Worm (Caenorhabditis elegans) whole organism, L4 larva: ENCODE measurements around the gene F59E11.2.

Source experiments
- F10B5.3 ChIP-seq: sonication (generic microtip); optimal IDR thresholded peaks from 2 replicates; lab custom pipeline; 2016; ENCODE audit warnings: mild to moderate bottlenecking, missing genetic modification characterization, missing compliant biosample characterization
- R02D3.7 ChIP-seq: fragments of 150-350 bp; sonication (generic microtip); optimal IDR thresholded peaks from 3 replicates; lab custom pipeline; 2014; ENCODE audit warnings: missing biosample characterization, missing genetic modification characterization
- Y48G9A.11 ChIP-seq: fragments of 200-800 bp; sonication (Bioruptor generic); IDR thresholded peaks from 2 replicates; pipeline ENCODE4 v1.3.6; 2022; ENCODE audit warnings: missing genetic modification reagents, missing genetic modification characterization, missing compliant biosample characterization
- Y5F2A.4 ChIP-seq: fragments of 200-800 bp; sonication (Bioruptor generic); optimal IDR thresholded peaks from 2 replicates; lab custom pipeline; 2018; ENCODE audit warnings: mild to moderate bottlenecking, missing genetic modification characterization, missing compliant biosample characterization
- Y75B8A.6 ChIP-seq: fragments of 200-800 bp; sonication (Bioruptor generic); IDR thresholded peaks from 2 replicates; pipeline ENCODE4 v1.3.6; 2022; ENCODE audit warnings: missing genetic modification reagents, missing genetic modification characterization, missing compliant biosample characterization
- ZK546.5 ChIP-seq, 2 experiments: sonication (generic microtip); optimal IDR thresholded peaks; 2 replicates each; lab custom pipeline; 2017; ENCODE audit warnings: missing biosample characterization in 2 of 2, missing genetic modification characterization in 2 of 2
- aha-1 ChIP-seq: fragments of 150-350 bp; peaks from one replicate; lab custom pipeline; 2014; ENCODE audit warnings: missing biosample characterization, missing genetic modification characterization
- attf-4 ChIP-seq: sonication (generic microtip); optimal IDR thresholded peaks from 3 replicates; lab custom pipeline; 2017; ENCODE audit warnings: missing biosample characterization, missing genetic modification characterization
- ceh-20 ChIP-seq: fragments of 200-800 bp; sonication (Bioruptor generic); IDR thresholded peaks from 2 replicates; pipeline ENCODE4 v1.3.6; 2022; ENCODE audit warnings: missing genetic modification reagents, missing genetic modification characterization, missing compliant biosample characterization
- ceh-82 ChIP-seq: sonication (generic microtip); optimal IDR thresholded peaks from 2 replicates; lab custom pipeline; 2017; ENCODE audit warnings: missing biosample characterization, missing genetic modification characterization
- ces-1 ChIP-seq: fragments of 150-350 bp; sonication (generic microtip); optimal IDR thresholded peaks from 4 replicates; lab custom pipeline; 2014; ENCODE audit warnings: missing biosample characterization, missing genetic modification reagents, missing genetic modification characterization
- dmd-8 ChIP-seq: fragments of 200-800 bp; sonication (Bioruptor generic); IDR thresholded peaks from 2 replicates; pipeline ENCODE4 v1.3.6; 2022; ENCODE audit warnings: missing genetic modification characterization, missing compliant biosample characterization
- dmd-9 ChIP-seq: fragments of 200-800 bp; sonication (Bioruptor generic); IDR thresholded peaks from 2 replicates; pipeline ENCODE4 v1.3.6; 2022; ENCODE audit warnings: missing genetic modification reagents, missing genetic modification characterization, missing compliant biosample characterization
- egl-43 ChIP-seq: fragments of 200-800 bp; sonication (Bioruptor generic); IDR thresholded peaks from 2 replicates; pipeline ENCODE4 v1.3.6; 2022; ENCODE audit warnings: missing genetic modification reagents, missing genetic modification characterization, missing compliant biosample characterization
- gei-8 ChIP-seq: fragments of 200-800 bp; sonication (Bioruptor generic); optimal IDR thresholded peaks from 2 replicates; lab custom pipeline; 2018; ENCODE audit warnings: mild to moderate bottlenecking, missing genetic modification characterization, missing compliant biosample characterization
- hlh-30 ChIP-seq: sonication (generic microtip); optimal IDR thresholded peaks from 2 replicates; lab custom pipeline; 2017; ENCODE audit warnings: antibody characterized with exemption, mild to moderate bottlenecking, missing genetic modification characterization, missing compliant biosample characterization; ENCODE audit not compliant: insufficient read depth
- lin-1 ChIP-seq: fragments of 200-800 bp; sonication (Bioruptor generic); IDR thresholded peaks from 2 replicates; pipeline ENCODE4 v1.3.6; 2022; ENCODE audit warnings: missing genetic modification reagents, missing genetic modification characterization, missing compliant biosample characterization
- lin-29 ChIP-seq: fragments of 200-800 bp; sonication (Bioruptor generic); IDR thresholded peaks from 2 replicates; pipeline ENCODE4 v1.3.6; 2022; ENCODE audit warnings: missing genetic modification reagents, missing genetic modification characterization, missing compliant biosample characterization
- lin-38 ChIP-seq: fragments of 200-800 bp; sonication (Bioruptor generic); IDR thresholded peaks from 2 replicates; pipeline ENCODE4 v1.3.6; 2022; ENCODE audit warnings: missing genetic modification reagents, missing genetic modification characterization, missing compliant biosample characterization
- lin-39 ChIP-seq: fragments of 150-350 bp; optimal IDR thresholded peaks from 2 replicates; lab custom pipeline; 2014; ENCODE audit warnings: missing biosample characterization, missing genetic modification reagents, missing genetic modification characterization
- madf-5 ChIP-seq, 2 experiments: fragments of 200-800 bp; sonication (Bioruptor generic); IDR thresholded peaks; 2 replicates each; pipeline ENCODE4 v1.3.6; 2022; ENCODE audit warnings: missing compliant biosample characterization in 2 of 2, missing genetic modification characterization in 2 of 2
- mdt-29 ChIP-seq: fragments of 200-800 bp; sonication (Bioruptor generic); IDR thresholded peaks from 2 replicates; pipeline ENCODE4 v1.3.6; 2022; ENCODE audit warnings: missing genetic modification reagents, missing genetic modification characterization, missing compliant biosample characterization
- mxl-2 ChIP-seq: fragments of 200-800 bp; sonication (Bioruptor generic); conservative IDR thresholded peaks from 2 replicates; pipeline ENCODE4 v1.3.6; 2022; ENCODE audit warnings: missing genetic modification reagents, missing genetic modification characterization, missing compliant biosample characterization
- nhr-28 ChIP-seq: fragments of 150-350 bp; optimal IDR thresholded peaks from 2 replicates; lab custom pipeline; 2014; ENCODE audit warnings: missing biosample characterization, missing genetic modification characterization
- nhr-41 ChIP-seq: fragments of 200-800 bp; sonication (Bioruptor generic); IDR thresholded peaks from 2 replicates; pipeline ENCODE4 v1.3.6; 2022; ENCODE audit warnings: missing genetic modification reagents, missing genetic modification characterization, missing compliant biosample characterization
- nhr-42 ChIP-seq: fragments of 200-800 bp; sonication (Bioruptor generic); IDR thresholded peaks from 2 replicates; pipeline ENCODE4 v1.3.6; 2022; ENCODE audit warnings: missing genetic modification characterization, missing compliant biosample characterization
- set-16 ChIP-seq: fragments of 200-800 bp; sonication (Bioruptor generic); IDR thresholded peaks from 2 replicates; pipeline ENCODE4 v1.3.6; 2022; ENCODE audit warnings: missing genetic modification reagents, missing genetic modification characterization, missing compliant biosample characterization
- unc-130 ChIP-seq: sonication (generic microtip); optimal IDR thresholded peaks from 2 replicates; lab custom pipeline; 2016; ENCODE audit warnings: missing genetic modification reagents, missing genetic modification characterization, missing compliant biosample characterization
- unc-62 ChIP-seq, 3 experiments: fragments of 150-350 bp in 1 of 3; sonication (generic microtip); optimal IDR thresholded peaks in 2 of 3; peaks in 1 of 3; 1 replicate in 1 of 3; 2 replicates in 2 of 3; lab custom pipeline; 2014 to 2017; ENCODE audit warnings: missing biosample characterization in 3 of 3, missing genetic modification characterization in 3 of 3, missing genetic modification reagents in 3 of 3, missing genotype in 1 of 3
- vab-7 ChIP-seq: fragments of 200-800 bp; sonication (Bioruptor generic); IDR thresholded peaks from 2 replicates; pipeline ENCODE4 v1.3.6; 2022; ENCODE audit warnings: missing genetic modification reagents, missing genetic modification characterization, missing compliant biosample characterization
- zag-1 ChIP-seq: fragments of 150-350 bp; optimal IDR thresholded peaks from 2 replicates; lab custom pipeline; 2014; ENCODE audit warnings: missing biosample characterization, missing genetic modification characterization
- zip-11 ChIP-seq: fragments of 200-800 bp; sonication (Bioruptor generic); IDR thresholded peaks from 2 replicates; pipeline ENCODE4 v1.3.6; 2022; ENCODE audit warnings: missing genetic modification characterization, missing compliant biosample characterization
- zip-2 ChIP-seq: fragments of 150-350 bp; optimal IDR thresholded peaks from 2 replicates; lab custom pipeline; 2014; ENCODE audit warnings: missing biosample characterization, missing genetic modification characterization

F59E11.2 gene

DNA sequence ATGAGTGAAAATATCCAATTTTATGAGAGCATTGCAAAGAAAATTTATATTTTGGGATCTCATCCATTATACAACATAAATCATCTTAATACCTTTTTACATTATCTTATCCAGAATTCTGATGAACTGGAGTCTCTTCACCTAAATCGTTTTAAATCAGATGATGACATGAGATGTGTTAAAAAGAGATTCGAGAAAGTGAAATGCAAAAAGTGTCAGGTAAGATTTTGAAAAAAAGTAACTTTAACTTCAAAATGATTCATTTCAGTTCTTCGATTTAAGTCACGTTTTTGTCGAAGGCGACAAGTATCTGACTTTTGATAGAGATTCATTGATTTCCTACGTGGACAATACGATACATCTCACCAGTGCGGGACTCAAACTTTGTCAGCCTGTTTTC lies 17.6 kb downstream of the F59E11.2 start:
- TF ChIP-seq mdt-29: no peak
- TF ChIP-seq unc-62 (GFP tag; optimal IDR thresholded peaks at IDR 0.05 in 1 of 2; lab: Kevin White, UChicago): peak in 1 of 2 experiments; percentile 97
- no peak for TF ChIP-seq unc-62 (tag; optimal IDR thresholded peaks at IDR 0.05; lab: Kevin White, UChicago)

DNA sequence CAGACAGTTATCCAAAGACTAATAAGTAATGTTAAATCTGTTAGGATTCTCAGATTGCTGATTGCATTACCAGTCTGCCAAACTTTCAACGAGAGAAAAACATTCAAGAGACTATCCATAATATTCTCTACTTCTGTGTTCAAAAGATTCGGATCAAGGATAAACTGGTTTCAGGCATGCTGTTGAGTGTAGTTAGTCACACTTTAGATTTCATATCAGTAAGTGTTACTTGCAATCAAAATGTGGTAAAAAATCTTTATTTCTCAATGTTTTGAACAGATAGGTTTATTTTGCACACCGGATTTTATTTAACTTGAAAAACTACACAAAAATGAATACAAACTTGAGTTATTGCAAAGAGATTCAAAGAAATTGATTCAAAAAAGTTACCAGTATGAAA lies 20.8 kb downstream of the F59E11.2 start, which contains the start of gene oac-41:
oac-41 (minus strand) TSS at position 101 of the 400 bp plus-strand sequence.
- TF ChIP-seq madf-5 (GFP tag; IDR thresholded peaks at IDR 0.05; lab: Robert Waterston, UW) (no peak), mxl-2 (GFP tag; lab: Robert Waterston, UW) (no peak), vab-7 (GFP tag; lab: Robert Waterston, UW) (no peak), R02D3.7 (tag; lab: Kevin White, UChicago) (no peak), aha-1 (no peak), zip-11 (GFP tag; lab: Robert Waterston, UW) (no peak), ZK546.5 (tag; optimal IDR thresholded peaks at IDR 0.05; lab: Kevin White, UChicago) (no peak), unc-130 (GFP tag; lab: Kevin White, UChicago) (no peak), zip-2 (no peak), hlh-30 (tag; lab: Kevin White, UChicago) (no peak), Y48G9A.11 (GFP tag; lab: Robert Waterston, UW) (no peak), ceh-82 (tag; lab: Kevin White, UChicago) (no peak), Y75B8A.6 (GFP tag; lab: Robert Waterston, UW) (no peak)

DNA sequence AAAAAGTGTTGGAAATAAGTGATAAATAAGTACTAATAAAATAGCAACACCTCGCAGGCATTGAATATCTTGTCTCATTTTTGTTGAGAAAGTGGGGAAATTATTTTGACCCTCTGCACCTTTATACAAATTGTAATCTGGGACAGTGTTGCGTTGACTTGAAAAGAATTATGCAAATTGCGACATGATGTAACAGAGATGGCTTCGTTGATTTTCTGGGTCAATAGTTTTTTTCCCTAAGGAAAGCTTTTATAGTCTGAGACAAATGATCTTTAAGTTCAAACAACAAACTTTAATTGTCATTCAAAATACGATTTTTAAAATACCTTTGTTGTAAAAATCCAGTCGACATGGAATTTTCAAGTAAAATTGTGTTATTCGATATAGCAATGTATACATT lies 23.4 kb downstream of the F59E11.2 start, which contains the start of gene bus-1:
bus-1 (minus strand) TSS at position 101 of the 400 bp plus-strand sequence.
- no peak for TF ChIP-seq egl-43 (GFP tag; lab: Robert Waterston, UW)
- TF ChIP-seq unc-62 (GFP tag; optimal IDR thresholded peaks at IDR 0.05 in 1 of 2; lab: Kevin White, UChicago): peak in 1 of 2 experiments; percentile 58
- TF ChIP-seq unc-62 (tag; optimal IDR thresholded peaks at IDR 0.05; lab: Kevin White, UChicago): no peak
- TF ChIP-seq, all 104 proteins: peak for 1

DNA sequence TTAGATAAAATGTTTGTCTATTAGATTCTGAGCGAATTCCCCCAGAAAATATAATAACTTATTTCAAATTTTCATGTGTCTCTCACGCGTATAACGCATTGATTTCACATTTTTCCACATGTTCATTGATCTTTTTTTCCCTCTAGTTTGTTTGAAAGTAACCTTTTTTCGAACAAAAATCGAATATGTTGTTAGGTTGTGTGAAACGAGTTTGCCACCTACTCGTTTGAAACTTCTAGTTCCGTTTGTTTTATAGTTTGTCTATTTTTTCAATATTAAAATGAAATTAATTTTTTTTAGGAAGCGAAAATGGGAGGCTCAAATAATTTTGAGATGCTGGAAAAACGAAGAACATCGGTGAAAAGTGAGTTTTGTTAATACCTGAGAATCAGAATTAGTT lies 29.0 kb downstream of the F59E11.2 start, which contains the start of gene C25E10.5:
C25E10.5 (plus strand) TSS at position 301 of the 400 bp plus-strand sequence.
- TF ChIP-seq egl-43 (GFP tag; lab: Robert Waterston, UW) (no peak), zag-1 (tag; lab: Kevin White, UChicago) (no peak), hlh-30 (tag; lab: Kevin White, UChicago) (no peak), ceh-20 (GFP tag; lab: Robert Waterston, UW) (no peak)

DNA sequence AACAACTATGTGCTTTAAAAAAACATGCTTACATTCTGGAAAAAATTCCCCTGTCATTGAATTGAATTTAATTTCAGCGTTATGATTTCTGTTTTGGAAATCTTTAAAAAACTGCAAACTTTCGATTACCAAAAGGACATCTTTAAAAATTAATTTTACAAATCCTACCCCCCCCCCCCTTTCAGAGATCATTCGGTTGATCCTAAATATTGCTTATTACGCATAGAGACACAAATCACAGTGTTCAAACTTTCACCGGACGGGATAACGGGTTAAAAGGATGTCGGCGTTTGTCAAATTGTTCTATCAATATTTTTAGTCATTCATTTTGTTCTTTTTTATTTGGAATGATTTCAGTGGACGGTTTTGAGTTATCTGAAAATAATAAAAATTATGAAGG lies 32.0 kb downstream of the F59E11.2 start, which contains the start of gene C25E10.4:
C25E10.4 (plus strand) TSS at position 301 of the 400 bp plus-strand sequence.
- TF ChIP-seq nhr-41 (GFP tag; lab: Robert Waterston, UW) (no peak), lin-39 (no peak), ces-1 (GFP tag; lab: Kevin White, UChicago) (no peak), F10B5.3 (tag; lab: Kevin White, UChicago) (no peak), aha-1 (peak; percentile 37), nhr-42 (no peak)

DNA sequence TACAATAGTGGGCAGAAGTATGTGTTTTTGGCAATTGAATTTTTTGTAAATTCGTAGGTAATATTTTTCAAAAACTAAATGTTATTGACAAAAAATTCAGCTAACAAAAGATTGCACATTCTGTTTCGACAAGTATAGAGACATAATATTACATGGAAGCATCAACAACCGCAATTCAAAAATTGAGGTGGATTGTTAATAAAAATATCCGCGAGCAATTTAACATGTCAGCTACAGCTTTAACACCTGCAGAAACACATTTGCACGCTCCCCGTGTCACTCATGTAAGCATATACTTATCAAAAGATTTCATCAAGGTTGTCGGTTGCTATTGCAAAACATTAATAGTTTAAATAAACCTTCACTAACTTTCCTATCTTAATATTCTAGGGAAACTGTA lies 34.4 kb downstream of the F59E11.2 start, which contains the start of gene srsx-34:
srsx-34 (plus strand) TSS at position 301 of the 400 bp plus-strand sequence.
- TF ChIP-seq attf-4 (tag; lab: Kevin White, UChicago) (no peak), set-16 (GFP tag; lab: Robert Waterston, UW) (no peak), gei-8 (GFP tag; lab: Kevin White, UChicago) (no peak), aha-1 (peak; percentile 31), dmd-9 (GFP tag; lab: Robert Waterston, UW) (no peak)

DNA sequence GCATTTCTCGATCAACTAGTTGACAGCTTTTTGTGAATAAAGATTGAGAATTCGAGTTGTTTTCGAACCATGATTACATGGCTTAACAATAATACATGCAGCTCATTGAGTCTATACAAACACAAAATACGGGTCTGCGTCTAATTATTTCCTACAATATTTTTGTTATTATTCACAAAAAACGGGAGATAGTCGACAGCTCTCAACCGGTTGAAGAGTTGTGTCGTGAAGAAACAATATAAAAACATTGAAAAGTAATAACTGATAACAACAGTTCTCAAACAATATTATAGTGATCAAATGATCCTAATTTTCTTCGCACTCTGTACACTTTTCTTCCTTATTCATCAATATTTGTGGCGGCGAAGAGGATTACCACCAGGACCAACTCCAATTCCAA lies 39.8 kb downstream of the F59E11.2 start, which contains the start of gene cyp-33B1:
cyp-33B1 (plus strand) TSS at position 301 of the 400 bp plus-strand sequence.
- no peak for TF ChIP-seq attf-4 (tag; lab: Kevin White, UChicago)
- no peak for TF ChIP-seq nhr-28 (tag; lab: Kevin White, UChicago)
- TF ChIP-seq dmd-8: no peak
- no peak for TF ChIP-seq Y5F2A.4 (GFP tag; lab: Kevin White, UChicago)
- TF ChIP-seq lin-1 (GFP tag; lab: Robert Waterston, UW): no peak
- no peak for TF ChIP-seq lin-29 (GFP tag; lab: Robert Waterston, UW)
- TF ChIP-seq lin-38 (GFP tag; lab: Robert Waterston, UW): no peak
